Fruit fly (Drosophila melanogaster): ENCODE data around the gene Cht11.

- no peak for TF ChIP-seq Antp (GFP tag; optimal IDR thresholded peaks at IDR 0.05)
- no peak for TF ChIP-seq luna (GFP tag; optimal IDR thresholded peaks at IDR 0.05)
- no peak for TF ChIP-seq CG10462 (GFP tag; optimal IDR thresholded peaks at IDR 0.05)
- TF ChIP-seq CG3163 (GFP tag; optimal IDR thresholded peaks at IDR 0.05): peak; percentile 63
- no peak for TF ChIP-seq zen2 (GFP tag; IDR thresholded peaks at IDR 0.05; ENCODE audit: partially characterized antibody)
These were observed 12.3 kb upstream of the Cht11 start for dm6 chrX:6861523-6862077.
